Worm (Caenorhabditis elegans) whole organism, L3 larva: ENCODE data around the gene str-90.

ENCODE experiments used
- R02D3.7 ChIP-seq: fragments of 150-350 bp; optimal IDR thresholded peaks from 2 replicates; lab custom pipeline; 2014; ENCODE audit warnings: missing biosample characterization, missing genetic modification characterization
- ZK546.5 ChIP-seq: sonication (generic microtip); optimal IDR thresholded peaks from 2 replicates; lab custom pipeline; 2017; ENCODE audit warnings: missing biosample characterization, missing genetic modification characterization
- ama-1 ChIP-seq: fragments of 150-350 bp; optimal IDR thresholded peaks from 2 replicates; lab custom pipeline; 2018
- elt-1 ChIP-seq: fragments of 150-350 bp; optimal IDR thresholded peaks from 2 replicates; lab custom pipeline; 2014; ENCODE audit warnings: missing biosample characterization, missing genetic modification characterization
- elt-3 ChIP-seq, 3 experiments: fragments of 150-350 bp in 1 of 3; sonication (generic microtip) in 2 of 3; optimal IDR thresholded peaks; 2 replicates in 2 of 3; 4 replicates in 1 of 3; lab custom pipeline; 2014 to 2017; ENCODE audit warnings: missing biosample characterization in 3 of 3, missing genetic modification characterization in 3 of 3
- lin-39 ChIP-seq: fragments of 150-350 bp; optimal IDR thresholded peaks from 2 replicates; lab custom pipeline; 2018; ENCODE audit warnings: missing biosample characterization, missing genetic modification reagents, missing genetic modification characterization
- nfya-1 ChIP-seq: sonication (generic microtip); optimal IDR thresholded peaks from 2 replicates; lab custom pipeline; 2017; ENCODE audit warnings: missing genetic modification characterization, mild to moderate bottlenecking, missing compliant biosample characterization, antibody characterized with exemption, moderate library complexity; ENCODE audit not compliant: insufficient read depth
- nhr-11 ChIP-seq: fragments of 150-350 bp; optimal IDR thresholded peaks from 2 replicates; lab custom pipeline; 2014; ENCODE audit warnings: missing biosample characterization, missing genetic modification characterization
- nhr-28 ChIP-seq: fragments of 150-350 bp; optimal IDR thresholded peaks from 2 replicates; lab custom pipeline; 2014; ENCODE audit warnings: missing biosample characterization, missing genetic modification characterization
- nhr-76 ChIP-seq: fragments of 150-350 bp; sonication (generic microtip); optimal IDR thresholded peaks from 5 replicates; lab custom pipeline; 2014; ENCODE audit warnings: missing biosample characterization, missing genetic modification characterization
- pha-4 ChIP-seq: fragments of 150-350 bp; optimal IDR thresholded peaks from 2 replicates; lab custom pipeline; 2014; ENCODE audit warnings: missing biosample characterization, missing genetic modification reagents, missing genetic modification characterization
- snpc-4 ChIP-seq: fragments of 150-350 bp; optimal IDR thresholded peaks from 2 replicates; lab custom pipeline; 2014; ENCODE audit warnings: missing biosample characterization, missing genetic modification characterization
- unc-39 ChIP-seq: sonication (generic microtip); optimal IDR thresholded peaks from 4 replicates; lab custom pipeline; 2017; ENCODE audit warnings: missing biosample characterization, missing genetic modification characterization
- ztf-11 ChIP-seq: fragments of 150-350 bp; optimal IDR thresholded peaks from 2 replicates; lab custom pipeline; 2014; ENCODE audit warnings: missing biosample characterization, missing genetic modification characterization

- TF ChIP-seq pha-4 (no peak), ztf-11 (no peak), nhr-28 (tag; lab: Kevin White, UChicago) (no peak), nhr-11 (tag; lab: Kevin White, UChicago) (no peak), nfya-1 (tag; lab: Kevin White, UChicago) (no peak), R02D3.7 (tag; lab: Kevin White, UChicago) (no peak), snpc-4 (tag; lab: Kevin White, UChicago) (no peak), nhr-76 (tag; lab: Kevin White, UChicago) (no peak), lin-39 (tag; lab: Kevin White, UChicago) (no peak), elt-3 (tag; optimal IDR thresholded peaks at IDR 0.05; lab: Kevin White, UChicago) (no peak), unc-39 (tag; lab: Kevin White, UChicago) (no peak), ama-1 (no peak), ZK546.5 (tag; lab: Kevin White, UChicago) (no peak), elt-1 (tag; lab: Kevin White, UChicago) (no peak)
Observed at ce11 chrV:8062074-8062473, 41.0 kb upstream of the str-90 start, which contains the start of gene str-139.
